Worm (Caenorhabditis elegans) whole organism, L4 larva: ENCODE measurements around the gene nhr-30.
A peak's percentile ranks its signal among the peaks of the same experiment; 100 is the strongest.

ENCODE experiments used
- dmd-6 ChIP-seq: fragments of 200-800 bp; sonication (Bioruptor generic); IDR thresholded peaks from 2 replicates; pipeline ENCODE4 v1.3.6; 2022; ENCODE audit warnings: missing genetic modification reagents, missing genetic modification characterization, missing compliant biosample characterization
- lin-13 ChIP-seq: fragments of 150-350 bp; optimal IDR thresholded peaks from 2 replicates; lab custom pipeline; 2014; ENCODE audit warnings: missing biosample characterization, missing genetic modification reagents, missing genetic modification characterization
- mdl-1 ChIP-seq, 2 experiments: fragments of 150-350 bp in 1 of 2; sonication (generic microtip) in 1 of 2; optimal IDR thresholded peaks; 2 replicates each; lab custom pipeline; 2014 to 2017; ENCODE audit warnings: missing biosample characterization in 2 of 2, missing genetic modification characterization in 2 of 2
- nhr-28 ChIP-seq: fragments of 150-350 bp; optimal IDR thresholded peaks from 2 replicates; lab custom pipeline; 2014; ENCODE audit warnings: missing biosample characterization, missing genetic modification characterization
- snpc-4 ChIP-seq: fragments of 150-350 bp; optimal IDR thresholded peaks from 2 replicates; lab custom pipeline; 2014; ENCODE audit warnings: missing biosample characterization, missing genetic modification characterization
- tra-1 ChIP-seq: fragments of 200-800 bp; sonication (Bioruptor generic); IDR thresholded peaks from 2 replicates; pipeline ENCODE4 v1.3.6; 2022; ENCODE audit warnings: missing genetic modification reagents, missing genetic modification characterization, missing compliant biosample characterization
- unc-62 ChIP-seq, 3 experiments: fragments of 150-350 bp in 1 of 3; sonication (generic microtip); optimal IDR thresholded peaks in 2 of 3; peaks in 1 of 3; 1 replicate in 1 of 3; 2 replicates in 2 of 3; lab custom pipeline; 2014 to 2017; ENCODE audit warnings: missing biosample characterization in 3 of 3, missing genetic modification characterization in 3 of 3, missing genetic modification reagents in 3 of 3, missing genotype in 1 of 3
- zag-1 ChIP-seq: fragments of 150-350 bp; optimal IDR thresholded peaks from 2 replicates; lab custom pipeline; 2014; ENCODE audit warnings: missing biosample characterization, missing genetic modification characterization

DNA sequence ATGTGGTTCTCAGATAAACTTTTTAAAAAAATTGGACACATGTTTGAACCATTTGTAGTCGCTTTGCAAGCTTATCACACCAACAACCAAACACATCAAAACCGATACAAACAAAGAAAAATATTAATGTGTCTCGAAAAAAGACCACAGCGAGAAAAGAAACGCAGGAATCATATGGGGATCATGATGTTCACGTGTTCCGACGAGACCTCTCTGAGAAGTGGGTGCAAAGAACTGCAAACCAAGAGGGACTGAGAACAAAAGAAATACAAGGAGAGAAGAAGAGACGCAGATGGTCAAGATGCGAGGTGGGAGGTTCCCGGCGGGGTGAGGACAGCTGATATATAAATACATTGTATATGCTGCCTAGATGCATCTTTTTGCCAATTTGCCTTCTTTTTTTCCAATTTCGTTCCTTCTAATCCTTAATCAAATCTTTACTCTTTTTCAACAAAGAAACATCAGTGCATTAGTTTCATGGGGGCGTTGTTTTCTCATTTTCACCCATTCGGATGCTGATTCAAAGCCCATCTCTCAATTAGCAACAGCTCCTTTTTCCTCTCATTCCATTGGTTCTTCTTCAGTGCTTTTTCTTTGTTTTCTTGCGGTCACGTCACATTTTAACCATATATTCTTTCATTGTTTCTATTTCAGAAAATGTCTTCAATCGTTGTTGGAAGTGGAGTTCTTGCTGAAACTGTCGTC is 50.8 kb downstream of the nhr-30 start, which contains the start of gene F21C10.10:
- TF ChIP-seq dmd-6 (GFP tag; lab: Robert Waterston, UW) = peak; percentile 99
- no peak for TF ChIP-seq snpc-4 (tag; lab: Kevin White, UChicago)
- TF ChIP-seq zag-1 = no peak
- peak in 1 of 2 experiments; percentile 98 for TF ChIP-seq unc-62 (GFP tag; optimal IDR thresholded peaks at IDR 0.05 in 1 of 2; lab: Kevin White, UChicago)
- TF ChIP-seq unc-62 (tag; optimal IDR thresholded peaks at IDR 0.05; lab: Kevin White, UChicago) = no peak
- TF ChIP-seq lin-13 (GFP tag; lab: Kevin White, UChicago) = peak; percentile 50
- TF ChIP-seq tra-1 (GFP tag; lab: Robert Waterston, UW) = peak; percentile 94
- TF ChIP-seq mdl-1 (tag; optimal IDR thresholded peaks at IDR 0.05; lab: Kevin White, UChicago) = peak; percentile 77 to 96
- peak; percentile 98 for TF ChIP-seq nhr-28
